Fruit fly (Drosophila melanogaster) whole organism, embryonic: ENCODE results near the gene Cdc50.

Experiments used
- Adf1 ChIP-seq: fragments of 200-800 bp; sonication (Bioruptor generic); IDR thresholded peaks from 2 replicates; pipeline ENCODE4 v1.3.6; 2022; ENCODE audit warnings: missing biosample characterization, missing genetic modification characterization
- CG12104 ChIP-seq: fragments of 200-800 bp; sonication (Bioruptor generic); optimal IDR thresholded peaks from 3 replicates; lab custom pipeline; 2016; ENCODE audit warnings: missing biosample characterization, missing genetic modification characterization
- CG12299 ChIP-seq: fragments of 200-800 bp; sonication (Bioruptor generic); optimal IDR thresholded peaks from 2 replicates; lab custom pipeline; 2018; ENCODE audit warnings: missing biosample characterization, mild to moderate bottlenecking, missing genetic modification characterization
- CG12659 ChIP-seq: fragments of 200-800 bp; sonication (Bioruptor generic); optimal IDR thresholded peaks from 3 replicates; lab custom pipeline; 2017; ENCODE audit warnings: mild to moderate bottlenecking, missing biosample characterization, missing genetic modification reagents, missing genetic modification characterization
- CG13775 ChIP-seq: fragments of 200-800 bp; sonication (Bioruptor generic); optimal IDR thresholded peaks from 3 replicates; lab custom pipeline; 2017; ENCODE audit warnings: missing biosample characterization, mild to moderate bottlenecking, missing genetic modification characterization
- CG14014 ChIP-seq: fragments of 200-800 bp; sonication (Bioruptor generic); IDR thresholded peaks from 2 replicates; pipeline ENCODE4 v1.3.6; 2022; ENCODE audit warnings: missing biosample characterization, missing genetic modification characterization
- CG16779 ChIP-seq: fragments of 200-800 bp; sonication (Bioruptor generic); IDR thresholded peaks from 2 replicates; pipeline ENCODE4 v1.3.6; 2022; ENCODE audit warnings: missing biosample characterization, missing genetic modification characterization
- CG16813 ChIP-seq: fragments of 200-800 bp; sonication (Bioruptor generic); IDR thresholded peaks from 3 replicates; pipeline ENCODE4 v1.3.6; 2022; ENCODE audit warnings: missing biosample characterization, missing genetic modification characterization; ENCODE audit not compliant: partially characterized antibody
- CG17361 ChIP-seq: fragments of 200-800 bp; sonication (Bioruptor generic); IDR thresholded peaks from 3 replicates; pipeline ENCODE4 v1.3.6; 2022; ENCODE audit warnings: missing biosample characterization, missing genetic modification characterization
- CG2678 ChIP-seq: fragments of 200-800 bp; sonication (Bioruptor generic); optimal IDR thresholded peaks from 3 replicates; lab custom pipeline; 2019; ENCODE audit warnings: missing biosample characterization, mild to moderate bottlenecking, missing genetic modification characterization, moderate library complexity
- CG32767 ChIP-seq: fragments of 200-800 bp; sonication (Bioruptor generic); IDR thresholded peaks from 2 replicates; pipeline ENCODE4 v1.3.6; 2022; ENCODE audit warnings: missing biosample characterization, missing genetic modification characterization
- CG3407 ChIP-seq: fragments of 200-800 bp; sonication (Bioruptor generic); optimal IDR thresholded peaks from 2 replicates; lab custom pipeline; 2018; ENCODE audit warnings: missing biosample characterization, mild to moderate bottlenecking, missing genetic modification characterization
- CG34422 ChIP-seq: fragments of 200-800 bp; sonication (Bioruptor generic); IDR thresholded peaks from 3 replicates; pipeline ENCODE4 v1.3.6; 2022; ENCODE audit warnings: missing biosample characterization, missing genetic modification characterization
- CG4820 ChIP-seq: fragments of 200-800 bp; sonication (Bioruptor generic); optimal IDR thresholded peaks from 3 replicates; lab custom pipeline; 2016; ENCODE audit warnings: missing biosample characterization, missing genetic modification characterization
- CG5953 ChIP-seq: fragments of 200-800 bp; sonication (Bioruptor generic); IDR thresholded peaks from 2 replicates; pipeline ENCODE4 v1.3.6; 2022; ENCODE audit warnings: missing biosample characterization, missing genetic modification characterization
- CG7839 ChIP-seq: fragments of 200-800 bp; sonication (Bioruptor generic); optimal IDR thresholded peaks from 3 replicates; lab custom pipeline; 2018; ENCODE audit warnings: missing biosample characterization, mild to moderate bottlenecking, missing genetic modification characterization, moderate library complexity
- CG8290 ChIP-seq, 3 experiments: fragments of 200-800 bp; sonication (Bioruptor generic); optimal IDR thresholded peaks; 2 replicates each; lab custom pipeline; 2016 to 2019; ENCODE audit warnings: missing biosample characterization in 3 of 3, missing genetic modification characterization in 3 of 3, mild to moderate bottlenecking in 2 of 3, moderate library complexity in 1 of 3
- CG8924 ChIP-seq: fragments of 200-800 bp; optimal IDR thresholded peaks from 3 replicates; lab custom pipeline; 2019; ENCODE audit warnings: missing biosample characterization, mild to moderate bottlenecking, missing genetic modification characterization, moderate library complexity
- CG9215 ChIP-seq: fragments of 200-800 bp; sonication (Bioruptor generic); IDR thresholded peaks from 2 replicates; pipeline ENCODE4 v1.3.6; 2022; ENCODE audit warnings: missing biosample characterization, missing genetic modification characterization
- Camta ChIP-seq: fragments of 200-800 bp; sonication (Bioruptor generic); optimal IDR thresholded peaks from 2 replicates; lab custom pipeline; 2016; ENCODE audit warnings: missing biosample characterization, missing genetic modification characterization
- D19A ChIP-seq: fragments of 200-800 bp; optimal IDR thresholded peaks from 3 replicates; lab custom pipeline; 2019; ENCODE audit warnings: missing biosample characterization, mild to moderate bottlenecking, missing genetic modification characterization, moderate library complexity
- Dip3 ChIP-seq: fragments of 200-800 bp; sonication (Bioruptor generic); optimal IDR thresholded peaks from 3 replicates; lab custom pipeline; 2016; ENCODE audit warnings: missing biosample characterization, missing genetic modification characterization
- Doc3 ChIP-seq: fragments of 200-800 bp; sonication (Bioruptor generic); IDR thresholded peaks from 3 replicates; pipeline ENCODE4 v1.3.6; 2022; ENCODE audit warnings: missing biosample characterization, missing genetic modification characterization; ENCODE audit not compliant: partially characterized antibody
- H15 ChIP-seq: fragments of 200-800 bp; sonication (Bioruptor generic); IDR thresholded peaks from 3 replicates; pipeline ENCODE4 v1.3.6; 2022; ENCODE audit warnings: missing biosample characterization, missing genetic modification characterization
- HLH54F ChIP-seq: fragments of 200-800 bp; sonication (Bioruptor generic); optimal IDR thresholded peaks from 3 replicates; lab custom pipeline; 2016; ENCODE audit warnings: missing biosample characterization, missing genetic modification characterization
- HmgD ChIP-seq: fragments of 200-800 bp; sonication (Bioruptor generic); optimal IDR thresholded peaks from 3 replicates; lab custom pipeline; 2016; ENCODE audit warnings: missing biosample characterization, missing genetic modification characterization
- Meics ChIP-seq: fragments of 200-800 bp; sonication (Bioruptor generic); optimal IDR thresholded peaks from 2 replicates; lab custom pipeline; 2017; ENCODE audit warnings: missing biosample characterization, mild to moderate bottlenecking, missing genetic modification characterization
- Myb ChIP-seq: fragments of 200-800 bp; sonication (Bioruptor generic); optimal IDR thresholded peaks from 2 replicates; lab custom pipeline; 2016; ENCODE audit warnings: missing biosample characterization, missing genetic modification characterization
- NC2α ChIP-seq: fragments of 200-800 bp; sonication (Bioruptor generic); optimal IDR thresholded peaks from 2 replicates; lab custom pipeline; 2016; ENCODE audit warnings: missing biosample characterization, missing genetic modification characterization
- Sox102F ChIP-seq: fragments of 200-800 bp; sonication (Bioruptor generic); optimal IDR thresholded peaks from 2 replicates; lab custom pipeline; 2018; ENCODE audit warnings: missing biosample characterization, mild to moderate bottlenecking, missing genetic modification characterization, moderate library complexity
- Sry-β ChIP-seq: fragments of 200-800 bp; sonication (Bioruptor generic); optimal IDR thresholded peaks from 2 replicates; lab custom pipeline; 2018; ENCODE audit warnings: missing biosample characterization, mild to moderate bottlenecking, missing genetic modification characterization, moderate library complexity
- Sry-δ ChIP-seq: fragments of 200-800 bp; sonication (Bioruptor generic); optimal IDR thresholded peaks from 2 replicates; lab custom pipeline; 2016; ENCODE audit warnings: missing biosample characterization, missing genetic modification characterization
- Tbp ChIP-seq: fragments of >200 bp; optimal IDR thresholded peaks from 2 replicates; lab custom pipeline; 2018; ENCODE audit warnings: missing biosample characterization, missing genetic modification characterization
- Xbp1 ChIP-seq: fragments of 200-800 bp; sonication (Bioruptor generic); optimal IDR thresholded peaks from 3 replicates; lab custom pipeline; 2016; ENCODE audit warnings: missing biosample characterization, mild to moderate bottlenecking, missing genetic modification characterization
- ab ChIP-seq: fragments of 200-800 bp; sonication (Bioruptor generic); optimal IDR thresholded peaks from 2 replicates; lab custom pipeline; 2016; ENCODE audit warnings: missing biosample characterization, missing genetic modification characterization
- ac ChIP-seq: fragments of 200-800 bp; sonication (Bioruptor generic); optimal IDR thresholded peaks from 3 replicates; lab custom pipeline; 2017; ENCODE audit warnings: missing biosample characterization, mild to moderate bottlenecking, missing genetic modification characterization
- br ChIP-seq: fragments of >200 bp; optimal IDR thresholded peaks from 2 replicates; lab custom pipeline; 2017
- bsh ChIP-seq, 2 experiments: fragments of 200-800 bp; sonication (Bioruptor generic); optimal IDR thresholded peaks; 2 replicates each; lab custom pipeline; 2017 to 2018; ENCODE audit warnings: mild to moderate bottlenecking in 2 of 2, missing biosample characterization in 2 of 2, missing genetic modification characterization in 2 of 2, moderate library complexity in 1 of 2
- danr ChIP-seq: fragments of 200-800 bp; sonication (Bioruptor generic); IDR thresholded peaks from 2 replicates; pipeline ENCODE4 v1.3.6; 2022; ENCODE audit warnings: missing biosample characterization, missing genetic modification characterization
- gro ChIP-seq: fragments of 200-800 bp; sonication (Bioruptor generic); optimal IDR thresholded peaks from 2 replicates; lab custom pipeline; 2016; ENCODE audit warnings: missing biosample characterization, missing genetic modification characterization
- jing ChIP-seq: fragments of 200-800 bp; sonication (Bioruptor generic); optimal IDR thresholded peaks from 2 replicates; lab custom pipeline; 2018; ENCODE audit warnings: missing biosample characterization, mild to moderate bottlenecking, missing genetic modification characterization
- klu ChIP-seq: fragments of 200-800 bp; sonication (Bioruptor generic); IDR thresholded peaks from 2 replicates; pipeline ENCODE4 v1.3.6; 2022; ENCODE audit warnings: missing biosample characterization, missing genetic modification characterization
- onecut ChIP-seq: fragments of 200-800 bp; sonication (Bioruptor generic); IDR thresholded peaks from 2 replicates; pipeline ENCODE4 v1.3.6; 2022; ENCODE audit warnings: missing biosample characterization, missing genetic modification characterization
- pb ChIP-seq: fragments of 200-800 bp; sonication (Bioruptor generic); optimal IDR thresholded peaks from 3 replicates; lab custom pipeline; 2016; ENCODE audit warnings: missing biosample characterization, missing genetic modification characterization
- sens-2 ChIP-seq: fragments of 200-800 bp; sonication (Bioruptor generic); IDR thresholded peaks from 2 replicates; pipeline ENCODE4 v1.3.6; 2022; ENCODE audit warnings: missing biosample characterization, missing genetic modification characterization
- tna ChIP-seq: fragments of 200-800 bp; sonication (Bioruptor generic); IDR thresholded peaks from 2 replicates; pipeline ENCODE4 v1.3.6; 2022; ENCODE audit warnings: missing biosample characterization, missing genetic modification characterization; ENCODE audit not compliant: partially characterized antibody
- vvl ChIP-seq: fragments of 200-800 bp; sonication (Bioruptor generic); IDR thresholded peaks from 2 replicates; pipeline ENCODE4 v1.3.6; 2022; ENCODE audit warnings: missing biosample characterization, missing genetic modification characterization
- wor ChIP-seq: fragments of 200-800 bp; sonication (Bioruptor generic); IDR thresholded peaks from 2 replicates; pipeline ENCODE4 v1.3.6; 2022; ENCODE audit warnings: missing biosample characterization, missing genetic modification characterization
- z ChIP-seq: fragments of 200-800 bp; sonication (Bioruptor generic); IDR thresholded peaks from 3 replicates; pipeline ENCODE4 v1.3.6; 2022; ENCODE audit warnings: missing biosample characterization, missing genetic modification characterization
- zen ChIP-seq: fragments of 200-800 bp; sonication (Bioruptor generic); optimal IDR thresholded peaks from 3 replicates; lab custom pipeline; 2018; ENCODE audit warnings: missing biosample characterization, mild to moderate bottlenecking, missing genetic modification characterization, moderate library complexity

The Cdc50 gene

dm6 chrX:16422466-16423124 lies 18.5 kb downstream of the Cdc50 start, which contains the start of gene hang (continued):
- TF ChIP-seq vvl (GFP tag; lab: Robert Waterston, UW), result peak; percentile 66
- TF ChIP-seq z (GFP tag; lab: Robert Waterston, UW), result no peak
- TF ChIP-seq CG16779, result 0 out of 2 replicates have a peak, but pooled peaks have one; percentile 49
- no peak for TF ChIP-seq br
- TF ChIP-seq Xbp1 (GFP tag; lab: Kevin White, UChicago), result peak; percentile 23
- TF ChIP-seq CG8924 (tag; lab: Kevin White, UChicago), result peak; percentile 22
- TF ChIP-seq CG3407 (GFP tag; lab: Kevin White, UChicago), result peak; percentile 24
- peak in 1 of 2 experiments; percentile 0 for TF ChIP-seq bsh (GFP tag; optimal IDR thresholded peaks at IDR 0.05; lab: Kevin White, UChicago)
- TF ChIP-seq wor, result no peak
- peak; percentile 41 for TF ChIP-seq Tbp (GFP tag; lab: Kevin White, UChicago)
- TF ChIP-seq HLH54F (GFP tag; lab: Kevin White, UChicago), result no peak
- no peak for TF ChIP-seq NC2α (GFP tag; lab: Kevin White, UChicago)
- TF ChIP-seq CG12659 (GFP tag; lab: Kevin White, UChicago), result peak; percentile 85
- TF ChIP-seq ac (GFP tag; lab: Kevin White, UChicago), result no peak
- no peak for TF ChIP-seq klu (GFP tag; lab: Robert Waterston, UW)
- TF ChIP-seq pb (GFP tag; lab: Kevin White, UChicago), result peak; percentile 8
- TF ChIP-seq Sox102F (GFP tag; lab: Kevin White, UChicago), result no peak
- no peak for TF ChIP-seq CG32767 (GFP tag; lab: Robert Waterston, UW)
- TF ChIP-seq gro, result peak; percentile 65
- peak; percentile 32 for TF ChIP-seq CG2678 (tag; lab: Kevin White, UChicago)
- TF ChIP-seq ab (GFP tag; lab: Kevin White, UChicago), result no peak
- no peak for TF ChIP-seq sens-2 (GFP tag; lab: Robert Waterston, UW)
- TF ChIP-seq CG4820 (GFP tag; lab: Kevin White, UChicago), result no peak
- TF ChIP-seq Camta (GFP tag; lab: Kevin White, UChicago), result no peak
- no peak for TF ChIP-seq CG17361 (GFP tag; lab: Robert Waterston, UW)
- TF ChIP-seq Dip3 (GFP tag; lab: Kevin White, UChicago), result no peak
- peak; percentile 43; the same call in 1 of the 3 replicates for TF ChIP-seq Doc3 (GFP tag; lab: Robert Waterston, UW)
- TF ChIP-seq tna, result peak; percentile 20
- 0 out of 3 replicates have a peak, but pooled peaks have one; percentile 41 for TF ChIP-seq CG34422
- TF ChIP-seq CG12104 (GFP tag; lab: Kevin White, UChicago), result no peak
- TF ChIP-seq HmgD (GFP tag; lab: Kevin White, UChicago), result peak; percentile 83
- peak; percentile 76 for TF ChIP-seq CG16813 (GFP tag; lab: Robert Waterston, UW)
- TF ChIP-seq H15 (GFP tag; lab: Robert Waterston, UW), result 0 out of 3 replicates have a peak, but pooled peaks have one; percentile 36
- TF ChIP-seq Meics (GFP tag; lab: Kevin White, UChicago), result peak; percentile 23
- no peak for TF ChIP-seq CG14014 (GFP tag; lab: Robert Waterston, UW)
- no peak for TF ChIP-seq CG5953 (GFP tag; lab: Robert Waterston, UW)
- no peak for TF ChIP-seq jing (GFP tag; lab: Kevin White, UChicago)
- peak; percentile 40 for TF ChIP-seq onecut (GFP tag; lab: Robert Waterston, UW)
- peak; percentile 77 for TF ChIP-seq CG12299 (tag; lab: Kevin White, UChicago)
- TF ChIP-seq Myb (GFP tag; lab: Kevin White, UChicago), result peak; percentile 39
- no peak; the same call in 1 of the 2 replicates for TF ChIP-seq Adf1 (GFP tag; lab: Robert Waterston, UW)
- TF ChIP-seq CG13775 (GFP tag; lab: Kevin White, UChicago), result no peak
- no peak for TF ChIP-seq danr
- peak; percentile 29 for TF ChIP-seq CG8290 (GFP tag; optimal IDR thresholded peaks at IDR 0.05; lab: Kevin White, UChicago)
- TF ChIP-seq CG8290 (tag; optimal IDR thresholded peaks at IDR 0.05; lab: Kevin White, UChicago), result peak in 1 of 2 experiments; percentile 80
- peak; percentile 95 for TF ChIP-seq Sry-δ
- TF ChIP-seq D19A (tag; lab: Kevin White, UChicago), result peak; percentile 18
- TF ChIP-seq CG7839 (tag; lab: Kevin White, UChicago), result peak; percentile 14
- TF ChIP-seq CG9215 (GFP tag; lab: Robert Waterston, UW), result no peak
- no peak for TF ChIP-seq Sry-β (GFP tag; lab: Kevin White, UChicago)
- no peak for TF ChIP-seq zen (tag; lab: Kevin White, UChicago)
